Fruit fly (Drosophila melanogaster) whole organism, embryonic: Measurements from ENCODE around the gene Srp14.
A peak's percentile ranks its signal among the peaks of the same experiment; 100 is the strongest.

ENCODE experiments used
- Aef1 ChIP-seq: fragments of 200-800 bp; sonication (Bioruptor generic); IDR thresholded peaks from 3 replicates; pipeline ENCODE4 v1.3.6; 2022; ENCODE audit warnings: missing biosample characterization, missing genetic modification characterization
- CG10959 ChIP-seq: fragments of 200-800 bp; sonication (Bioruptor generic); IDR thresholded peaks from 2 replicates; pipeline ENCODE4 v1.3.6; 2022; ENCODE audit warnings: missing biosample characterization, missing genetic modification characterization
- CG12391 ChIP-seq: fragments of 200-800 bp; sonication (Bioruptor generic); optimal IDR thresholded peaks from 3 replicates; lab custom pipeline; 2018; ENCODE audit warnings: missing biosample characterization, mild to moderate bottlenecking, missing genetic modification characterization, moderate library complexity
- CG13123 ChIP-seq: fragments of 200-800 bp; sonication (Bioruptor generic); optimal IDR thresholded peaks from 2 replicates; lab custom pipeline; 2016; ENCODE audit warnings: missing biosample characterization, missing genetic modification characterization
- CG14014 ChIP-seq: fragments of 200-800 bp; sonication (Bioruptor generic); IDR thresholded peaks from 2 replicates; pipeline ENCODE4 v1.3.6; 2022; ENCODE audit warnings: missing biosample characterization, missing genetic modification characterization
- CG2202 ChIP-seq: fragments of 200-800 bp; sonication (Bioruptor generic); optimal IDR thresholded peaks from 2 replicates; lab custom pipeline; 2018; ENCODE audit warnings: missing biosample characterization, mild to moderate bottlenecking, missing genetic modification characterization
- CG30020 ChIP-seq: fragments of 200-800 bp; optimal IDR thresholded peaks from 2 replicates; lab custom pipeline; 2019; ENCODE audit warnings: missing biosample characterization, mild to moderate bottlenecking, missing genetic modification characterization, moderate library complexity
- CG31388 ChIP-seq: fragments of 200-800 bp; sonication (Bioruptor generic); optimal IDR thresholded peaks from 2 replicates; lab custom pipeline; 2016; ENCODE audit warnings: missing biosample characterization, missing genetic modification characterization
- CG34224 ChIP-seq: fragments of 200-800 bp; sonication (Bioruptor generic); IDR thresholded peaks from 3 replicates; pipeline ENCODE4 v1.3.6; 2022; ENCODE audit warnings: missing biosample characterization, missing genetic modification characterization; ENCODE audit not compliant: partially characterized antibody
- CG3995 ChIP-seq: fragments of 200-800 bp; sonication (Bioruptor generic); optimal IDR thresholded peaks from 3 replicates; lab custom pipeline; 2016; ENCODE audit warnings: missing biosample characterization, missing genetic modification characterization
- CG4730 ChIP-seq: fragments of 200-800 bp; sonication (Bioruptor generic); IDR thresholded peaks from 2 replicates; pipeline ENCODE4 v1.3.6; 2022; ENCODE audit warnings: missing biosample characterization, missing genetic modification characterization
- CG7839 ChIP-seq: fragments of 200-800 bp; sonication (Bioruptor generic); optimal IDR thresholded peaks from 3 replicates; lab custom pipeline; 2018; ENCODE audit warnings: missing biosample characterization, mild to moderate bottlenecking, missing genetic modification characterization, moderate library complexity
- CG8478 ChIP-seq: fragments of >200 bp; optimal IDR thresholded peaks from 2 replicates; lab custom pipeline; 2018
- CG9876 ChIP-seq: fragments of 200-800 bp; sonication (Bioruptor generic); optimal IDR thresholded peaks from 2 replicates; lab custom pipeline; 2016; ENCODE audit warnings: missing biosample characterization, missing genetic modification characterization
- Fer3 ChIP-seq: fragments of 200-800 bp; sonication (Bioruptor generic); optimal IDR thresholded peaks from 2 replicates; lab custom pipeline; 2018; ENCODE audit warnings: missing biosample characterization, mild to moderate bottlenecking, missing genetic modification characterization, moderate library complexity
- Gsc ChIP-seq: fragments of 200-800 bp; sonication (Bioruptor generic); IDR thresholded peaks from 2 replicates; pipeline ENCODE4 v1.3.6; 2022; ENCODE audit warnings: missing biosample characterization, missing genetic modification characterization
- Gug ChIP-seq: fragments of 200-800 bp; sonication (Bioruptor generic); IDR thresholded peaks from 4 replicates; pipeline ENCODE4 v1.3.6; 2022; ENCODE audit warnings: missing biosample characterization, missing genetic modification characterization
- H2.0 ChIP-seq: fragments of 200-800 bp; sonication (Bioruptor generic); IDR thresholded peaks from 2 replicates; pipeline ENCODE4 v1.3.6; 2022; ENCODE audit warnings: missing biosample characterization, missing genetic modification characterization
- HHEX ChIP-seq: fragments of 200-800 bp; sonication (Bioruptor generic); optimal IDR thresholded peaks from 3 replicates; lab custom pipeline; 2017; ENCODE audit warnings: missing biosample characterization, mild to moderate bottlenecking, missing genetic modification characterization, missing genetic modification reagents
- Hand ChIP-seq: fragments of 200-800 bp; sonication (Bioruptor generic); optimal IDR thresholded peaks from 2 replicates; lab custom pipeline; 2017; ENCODE audit warnings: mild to moderate bottlenecking, missing biosample characterization, missing genetic modification reagents, missing genetic modification characterization
- Hmx ChIP-seq: fragments of 200-800 bp; sonication (Bioruptor generic); optimal IDR thresholded peaks from 2 replicates; lab custom pipeline; 2016; ENCODE audit warnings: missing biosample characterization, missing genetic modification characterization
- Lpt ChIP-seq: fragments of >200 bp; optimal IDR thresholded peaks from 2 replicates; lab custom pipeline; 2018; ENCODE audit warnings: missing biosample characterization, missing genetic modification characterization
- Myb ChIP-seq: fragments of 200-800 bp; sonication (Bioruptor generic); optimal IDR thresholded peaks from 2 replicates; lab custom pipeline; 2016; ENCODE audit warnings: missing biosample characterization, missing genetic modification characterization
- NC2β ChIP-seq: fragments of 200-800 bp; sonication (Bioruptor generic); optimal IDR thresholded peaks from 2 replicates; lab custom pipeline; 2016; ENCODE audit warnings: missing biosample characterization, missing genetic modification characterization
- Nf-YB ChIP-seq: fragments of 200-800 bp; sonication (Bioruptor generic); optimal IDR thresholded peaks from 3 replicates; lab custom pipeline; 2019; ENCODE audit warnings: missing biosample characterization, mild to moderate bottlenecking, missing genetic modification characterization, moderate library complexity
- NfI ChIP-seq: fragments of 200-800 bp; sonication (Bioruptor generic); optimal IDR thresholded peaks from 3 replicates; lab custom pipeline; 2018; ENCODE audit warnings: missing biosample characterization, mild to moderate bottlenecking, missing genetic modification characterization, moderate library complexity
- Opbp ChIP-seq: fragments of 200-800 bp; sonication (Bioruptor generic); IDR thresholded peaks from 3 replicates; pipeline ENCODE4 v1.3.6; 2022; ENCODE audit warnings: missing biosample characterization, missing genetic modification characterization; ENCODE audit not compliant: partially characterized antibody
- Ptx1 ChIP-seq: fragments of 200-800 bp; sonication (Bioruptor generic); IDR thresholded peaks from 2 replicates; pipeline ENCODE4 v1.3.6; 2022; ENCODE audit warnings: missing biosample characterization, missing genetic modification characterization
- Rx ChIP-seq: fragments of 200-800 bp; sonication (Bioruptor generic); IDR thresholded peaks from 2 replicates; pipeline ENCODE4 v1.3.6; 2022; ENCODE audit warnings: missing biosample characterization, missing genetic modification characterization
- Scr ChIP-seq: fragments of 200-800 bp; sonication (Bioruptor generic); IDR thresholded peaks from 2 replicates; pipeline ENCODE4 v1.3.6; 2022; ENCODE audit warnings: missing biosample characterization, missing genetic modification characterization; ENCODE audit not compliant: partially characterized antibody
- ara ChIP-seq: fragments of 200-800 bp; sonication (Bioruptor generic); IDR thresholded peaks from 2 replicates; pipeline ENCODE4 v1.3.6; 2022; ENCODE audit warnings: missing biosample characterization, missing genetic modification characterization
- bsh ChIP-seq, 2 experiments: fragments of 200-800 bp; sonication (Bioruptor generic); optimal IDR thresholded peaks; 2 replicates each; lab custom pipeline; 2017 to 2018; ENCODE audit warnings: mild to moderate bottlenecking in 2 of 2, missing biosample characterization in 2 of 2, missing genetic modification characterization in 2 of 2, moderate library complexity in 1 of 2
- caup ChIP-seq: fragments of 200-800 bp; sonication (Bioruptor generic); optimal IDR thresholded peaks from 3 replicates; lab custom pipeline; 2017; ENCODE audit warnings: missing biosample characterization, mild to moderate bottlenecking, missing genetic modification characterization, moderate library complexity; ENCODE audit not compliant: severe bottlenecking
- en ChIP-seq: fragments of 200-800 bp; sonication (Bioruptor generic); optimal IDR thresholded peaks from 2 replicates; lab custom pipeline; 2016; ENCODE audit warnings: missing biosample characterization, missing genetic modification characterization
- fd102C ChIP-seq: fragments of 200-800 bp; sonication (Bioruptor generic); optimal IDR thresholded peaks from 2 replicates; lab custom pipeline; 2018; ENCODE audit warnings: missing biosample characterization, mild to moderate bottlenecking, missing genetic modification characterization, moderate library complexity
- fru ChIP-seq: fragments of >200 bp; optimal IDR thresholded peaks from 2 replicates; lab custom pipeline; 2017
- kah ChIP-seq: fragments of 200-800 bp; sonication (Bioruptor generic); optimal IDR thresholded peaks from 2 replicates; lab custom pipeline; 2018; ENCODE audit warnings: missing biosample characterization, mild to moderate bottlenecking, missing genetic modification characterization
- kni ChIP-seq: fragments of 200-800 bp; sonication (Bioruptor generic); optimal IDR thresholded peaks from 3 replicates; lab custom pipeline; 2017; ENCODE audit warnings: mild to moderate bottlenecking, missing biosample characterization, missing genetic modification reagents, missing genetic modification characterization
- lilli ChIP-seq: fragments of 200-800 bp; sonication (Bioruptor generic); optimal IDR thresholded peaks from 3 replicates; lab custom pipeline; 2016; ENCODE audit warnings: missing biosample characterization, missing genetic modification characterization
- odd ChIP-seq: fragments of 200-800 bp; sonication (Bioruptor generic); optimal IDR thresholded peaks from 2 replicates; lab custom pipeline; 2017; ENCODE audit warnings: missing biosample characterization, mild to moderate bottlenecking, missing genetic modification characterization
- phol ChIP-seq: fragments of 200-800 bp; sonication (Bioruptor generic); optimal IDR thresholded peaks from 3 replicates; lab custom pipeline; 2018; ENCODE audit warnings: missing biosample characterization, mild to moderate bottlenecking, missing genetic modification characterization, moderate library complexity
- prd ChIP-seq, 3 experiments: fragments of >200 bp in 2 of 3; fragments of 200-800 bp in 1 of 3; sonication (Bioruptor generic) in 1 of 3; optimal IDR thresholded peaks in 2 of 3; IDR thresholded peaks in 1 of 3; 2 replicates in 2 of 3; 3 replicates in 1 of 3; pipeline versions ENCODE4 v1.3.6 to Lab custom; 2017 to 2022; ENCODE audit warnings: missing biosample characterization in 1 of 3, missing genetic modification characterization in 1 of 3
- row ChIP-seq: fragments of 200-800 bp; sonication (Bioruptor generic); IDR thresholded peaks from 3 replicates; pipeline ENCODE4 v1.3.6; 2022; ENCODE audit warnings: missing biosample characterization, missing genetic modification characterization
- salm ChIP-seq: fragments of 200-800 bp; sonication (Bioruptor generic); optimal IDR thresholded peaks from 2 replicates; lab custom pipeline; 2018; ENCODE audit warnings: missing biosample characterization, mild to moderate bottlenecking, missing genetic modification characterization
- sim ChIP-seq: fragments of 200-800 bp; sonication (Bioruptor generic); IDR thresholded peaks from 2 replicates; pipeline ENCODE4 v1.3.6; 2022; ENCODE audit warnings: missing biosample characterization, missing genetic modification characterization
- ssp ChIP-seq: fragments of 200-800 bp; sonication (Bioruptor generic); IDR thresholded peaks from 2 replicates; pipeline ENCODE4 v1.3.6; 2022; ENCODE audit warnings: missing biosample characterization, missing genetic modification characterization
- tin ChIP-seq: fragments of 200-800 bp; sonication (Bioruptor generic); optimal IDR thresholded peaks from 3 replicates; lab custom pipeline; 2016; ENCODE audit warnings: missing biosample characterization, missing genetic modification characterization
- tna ChIP-seq: fragments of 200-800 bp; sonication (Bioruptor generic); IDR thresholded peaks from 2 replicates; pipeline ENCODE4 v1.3.6; 2022; ENCODE audit warnings: missing biosample characterization, missing genetic modification characterization; ENCODE audit not compliant: partially characterized antibody
- tup ChIP-seq: fragments of 200-800 bp; sonication (Bioruptor generic); optimal IDR thresholded peaks from 2 replicates; lab custom pipeline; 2016; ENCODE audit warnings: missing biosample characterization, mild to moderate bottlenecking, missing genetic modification characterization, moderate library complexity
- unc-4 ChIP-seq: fragments of 200-800 bp; sonication (Bioruptor generic); IDR thresholded peaks from 2 replicates; pipeline ENCODE4 v1.3.6; 2022; ENCODE audit warnings: missing biosample characterization, missing genetic modification characterization; ENCODE audit not compliant: partially characterized antibody
- vfl ChIP-seq: fragments of 200-800 bp; sonication (Bioruptor generic); optimal IDR thresholded peaks from 2 replicates; lab custom pipeline; 2016; ENCODE audit warnings: missing biosample characterization, missing genetic modification characterization

Srp14 gene

DNA sequence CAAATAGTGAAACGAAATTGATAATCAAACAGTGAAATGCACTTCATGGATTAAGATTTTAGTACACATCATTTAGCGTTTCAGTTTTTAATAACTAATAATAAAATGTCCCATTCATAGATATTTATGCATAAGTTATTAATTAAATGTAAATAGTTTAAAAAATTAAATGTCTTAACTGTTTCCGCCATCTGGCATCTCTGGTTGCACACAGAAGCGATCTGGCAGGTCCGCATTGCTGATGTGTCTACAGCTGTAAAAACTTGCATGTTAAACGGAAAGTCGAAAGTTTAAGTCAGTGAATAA is 8.5 kb downstream of the Srp14 start, which contains the start of gene Srp72 (continued):
- TF ChIP-seq tup (GFP tag; lab: Kevin White, UChicago), result peak; percentile 16
- TF ChIP-seq row (GFP tag; lab: Robert Waterston, UW), result peak; percentile 68
- peak; percentile 49 for TF ChIP-seq CG7839 (tag; lab: Kevin White, UChicago)
- TF ChIP-seq Scr, result no peak
- TF ChIP-seq CG4730 (GFP tag; lab: Robert Waterston, UW), result no peak
- TF ChIP-seq Gsc (GFP tag; lab: Robert Waterston, UW), result no peak
- no peak for TF ChIP-seq tna (GFP tag; lab: Robert Waterston, UW)
- TF ChIP-seq CG10959 (GFP tag; lab: Robert Waterston, UW), result no peak
- TF ChIP-seq kah, result no peak
- peak; percentile 78 for TF ChIP-seq CG12391 (tag; lab: Kevin White, UChicago)
- no peak for TF ChIP-seq CG9876 (GFP tag; lab: Kevin White, UChicago)
- TF ChIP-seq fru (lab: Kevin White, UChicago), result no peak
- no peak for TF ChIP-seq H2.0 (GFP tag; lab: Robert Waterston, UW)
- no peak for TF ChIP-seq prd (optimal IDR thresholded peaks at IDR 0.05; lab: Kevin White, UChicago)
- peak; percentile 59 for TF ChIP-seq prd (GFP tag; IDR thresholded peaks at IDR 0.05; lab: Robert Waterston, UW)
- no peak for TF ChIP-seq kni (GFP tag; lab: Kevin White, UChicago)
- TF ChIP-seq odd (GFP tag; lab: Kevin White, UChicago), result no peak
- no peak for TF ChIP-seq CG31388 (GFP tag; lab: Kevin White, UChicago)
- no peak for TF ChIP-seq Opbp
- TF ChIP-seq Hmx (GFP tag; lab: Kevin White, UChicago), result no peak
- peak; percentile 47; the same call in 1 of the 2 replicates for TF ChIP-seq CG14014 (GFP tag; lab: Robert Waterston, UW)
- TF ChIP-seq salm (tag; lab: Kevin White, UChicago), result no peak
- TF ChIP-seq CG3995 (GFP tag; lab: Kevin White, UChicago), result peak; percentile 21
- peak; percentile 22 for TF ChIP-seq HHEX (GFP tag; lab: Kevin White, UChicago)
- peak; percentile 57 for TF ChIP-seq Fer3 (tag; lab: Kevin White, UChicago)
- TF ChIP-seq vfl (GFP tag; lab: Kevin White, UChicago), result no peak
- TF ChIP-seq en (GFP tag; lab: Kevin White, UChicago), result no peak
- TF ChIP-seq fd102C (GFP tag; lab: Kevin White, UChicago), result no peak
- TF ChIP-seq CG30020, result peak; percentile 38
- TF ChIP-seq Nf-YB (GFP tag; lab: Kevin White, UChicago), result no peak
- TF ChIP-seq NC2β, result no peak
- peak; percentile 42; the same call in 1 of the 2 replicates for TF ChIP-seq Ptx1 (GFP tag; lab: Robert Waterston, UW)
- no peak for TF ChIP-seq CG34224 (GFP tag; lab: Robert Waterston, UW)
- no peak for TF ChIP-seq Myb
- TF ChIP-seq CG8478 (lab: Kevin White, UChicago), result no peak
- peak; percentile 48; the same call in 1 of the 4 replicates for TF ChIP-seq Gug (GFP tag; lab: Robert Waterston, UW)
- TF ChIP-seq Hand (GFP tag; lab: Kevin White, UChicago), result no peak
- TF ChIP-seq CG2202, result no peak
- no peak for TF ChIP-seq Rx (GFP tag; lab: Robert Waterston, UW)
- TF ChIP-seq tin (GFP tag; lab: Kevin White, UChicago), result peak; percentile 41
- no peak for TF ChIP-seq sim
- TF ChIP-seq ara (GFP tag; lab: Robert Waterston, UW), result 0 out of 2 replicates have a peak, but pooled peaks have one; percentile 7
- TF ChIP-seq Lpt (GFP tag; lab: Kevin White, UChicago), result no peak
- no peak for TF ChIP-seq caup (GFP tag; lab: Kevin White, UChicago)
- no peak for TF ChIP-seq ssp (GFP tag; lab: Robert Waterston, UW)
- no peak for TF ChIP-seq CG13123 (GFP tag; lab: Kevin White, UChicago)
- TF ChIP-seq lilli (GFP tag; lab: Kevin White, UChicago), result peak; percentile 38
- TF ChIP-seq Aef1 (GFP tag; lab: Robert Waterston, UW), result 0 out of 3 replicates have a peak, but pooled peaks have one; percentile 14
- peak; percentile 85 for TF ChIP-seq phol
- peak in 1 of 2 experiments; percentile 47 for TF ChIP-seq bsh (GFP tag; optimal IDR thresholded peaks at IDR 0.05; lab: Kevin White, UChicago)
- peak; percentile 31 for TF ChIP-seq NfI (GFP tag; lab: Kevin White, UChicago)
- TF ChIP-seq unc-4 (GFP tag; lab: Robert Waterston, UW), result no peak
